Worm (Caenorhabditis elegans): ENCODE measurements around the gene C15H9.4.

Gene C15H9.4

DNA sequence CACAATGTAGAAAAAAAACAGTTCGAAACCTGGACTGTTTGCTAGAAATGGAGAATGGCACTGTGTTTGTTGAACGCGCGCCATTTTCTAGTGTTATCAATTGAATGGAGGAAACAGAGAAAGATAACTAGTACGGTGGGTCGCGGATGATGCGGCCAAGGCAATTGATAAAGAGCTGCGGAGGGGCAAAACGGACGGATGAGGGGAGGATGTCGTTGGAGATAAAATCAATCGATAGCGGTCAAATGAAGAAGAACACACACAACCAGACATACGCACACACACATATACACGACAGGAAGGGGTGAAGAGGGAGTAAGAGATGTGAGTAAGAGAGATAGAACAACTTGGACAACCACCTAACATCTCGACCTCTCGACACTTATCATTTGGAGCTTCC, 47.4 kb upstream of the C15H9.4 start (continued):
- no peak for TF ChIP-seq ets-5 (GFP tag; IDR thresholded peaks at IDR 0.05)
- no peak for TF ChIP-seq lin-35 (GFP tag; optimal IDR thresholded peaks at IDR 0.05)
- TF ChIP-seq tlp-1 (tag; optimal IDR thresholded peaks at IDR 0.05), result no peak
- TF ChIP-seq C34B4.2 (tag; optimal IDR thresholded peaks at IDR 0.05), result no peak
- TF ChIP-seq nhr-19 (GFP tag; conservative IDR thresholded peaks at IDR 0.05), result no peak
- peak; percentile 5 for TF ChIP-seq tbx-2 (tag; optimal IDR thresholded peaks at IDR 0.05)
- no peak for TF ChIP-seq nhr-84 (tag; optimal IDR thresholded peaks at IDR 0.05)
- peak; percentile 46 for TF ChIP-seq blmp-1 (tag; optimal IDR thresholded peaks at IDR 0.05)
- TF ChIP-seq unc-130 (tag; optimal IDR thresholded peaks at IDR 0.05), result peak; percentile 72
- TF ChIP-seq lsy-2 (tag; optimal IDR thresholded peaks at IDR 0.05), result peak in 1 of 2 experiments; percentile 6
- TF ChIP-seq unc-98 (GFP tag; IDR thresholded peaks at IDR 0.05), result no peak
- no peak for TF ChIP-seq grh-1 (GFP tag; IDR thresholded peaks at IDR 0.05)
- no peak for TF ChIP-seq fkh-8 (tag; optimal IDR thresholded peaks at IDR 0.05)
- TF ChIP-seq pqm-1 (tag; optimal IDR thresholded peaks at IDR 0.05), result no peak
- no peak for TF ChIP-seq unc-30 (tag; optimal IDR thresholded peaks at IDR 0.05)
- no peak for TF ChIP-seq vab-15 (tag; optimal IDR thresholded peaks at IDR 0.05)
- no peak for TF ChIP-seq skn-1 (tag; optimal IDR thresholded peaks at IDR 0.05)
- no peak for TF ChIP-seq nhr-237 (tag; optimal IDR thresholded peaks at IDR 0.05)
- no peak for TF ChIP-seq aly-2 (tag; optimal IDR thresholded peaks at IDR 0.05)
- TF ChIP-seq rnt-1 (tag; optimal IDR thresholded peaks at IDR 0.05), result peak; percentile 9
- no peak for TF ChIP-seq C16A3.4 (tag; optimal IDR thresholded peaks at IDR 0.05)
- peak; percentile 25 for TF ChIP-seq nhr-90 (tag; optimal IDR thresholded peaks at IDR 0.05; ENCODE audit: poor library complexity)
- no peak for TF ChIP-seq lir-3 (tag; optimal IDR thresholded peaks at IDR 0.05; ENCODE audit: poor library complexity)
- TF ChIP-seq elt-3 (tag; optimal IDR thresholded peaks at IDR 0.05), result peak in 2 of 6 experiments; percentile 41 to 43
- no peak for TF ChIP-seq fos-1 (tag; optimal IDR thresholded peaks at IDR 0.05)
- TF ChIP-seq pax-3 (tag; optimal IDR thresholded peaks at IDR 0.05), result no peak
- TF ChIP-seq mep-1 (tag; optimal IDR thresholded peaks at IDR 0.05), result no peak
- TF ChIP-seq efl-1 (optimal IDR thresholded peaks at IDR 0.05), result no peak
- TF ChIP-seq efl-1 (GFP tag; optimal IDR thresholded peaks at IDR 0.05 in 1 of 2), result no peak
- no peak for TF ChIP-seq ceh-88 (GFP tag; IDR thresholded peaks at IDR 0.05)
- no peak for TF ChIP-seq nhr-28 (tag; optimal IDR thresholded peaks at IDR 0.05)
- no peak for TF ChIP-seq hlh-17 (GFP tag; optimal IDR thresholded peaks at IDR 0.05; ENCODE audit: borderline replicate concordance)
- peak; percentile 6 for TF ChIP-seq xbp-1 (tag; optimal IDR thresholded peaks at IDR 0.05)
- no peak for TF ChIP-seq mab-9 (GFP tag; IDR thresholded peaks at IDR 0.05)
- no peak for TF ChIP-seq dsc-1 (tag; optimal IDR thresholded peaks at IDR 0.05)
- no peak for TF ChIP-seq pag-3 (tag; optimal IDR thresholded peaks at IDR 0.05; ENCODE audit: borderline replicate concordance, insufficient read depth)
- peak; percentile 75 for TF ChIP-seq lin-14 (GFP tag; optimal IDR thresholded peaks at IDR 0.05)
- TF ChIP-seq C04F5.9 (tag; optimal IDR thresholded peaks at IDR 0.05), result no peak
- no peak for TF ChIP-seq ceh-63 (GFP tag; optimal IDR thresholded peaks at IDR 0.05)
- TF ChIP-seq nhr-85 (tag), result no peak

DNA sequence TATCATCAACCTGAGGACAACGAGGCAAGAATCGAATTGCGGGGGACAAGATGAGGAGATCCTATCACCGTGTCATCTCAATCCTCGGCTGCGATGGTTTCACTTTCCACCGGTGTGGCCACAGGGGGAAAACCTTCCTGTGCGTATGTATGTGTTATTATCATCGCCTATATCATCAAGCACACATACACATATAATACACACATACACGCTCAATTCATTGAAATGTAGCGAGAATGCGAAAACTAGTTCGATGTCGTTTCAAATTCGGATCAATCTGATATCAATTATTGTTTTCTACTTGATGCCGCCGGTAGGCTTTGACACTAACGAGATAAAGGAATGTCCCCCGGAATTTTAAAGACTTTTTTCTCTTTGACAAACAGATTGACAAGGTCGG, 46.6 kb upstream of the C15H9.4 start:
- TF ChIP-seq nhr-19 (GFP tag; conservative IDR thresholded peaks at IDR 0.05), result no peak
- TF ChIP-seq nhr-90 (tag; optimal IDR thresholded peaks at IDR 0.05; ENCODE audit: poor library complexity), result no peak
- TF ChIP-seq nhr-237 (tag; optimal IDR thresholded peaks at IDR 0.05), result no peak
- TF ChIP-seq pag-3 (tag; optimal IDR thresholded peaks at IDR 0.05; ENCODE audit: borderline replicate concordance, insufficient read depth), result no peak
- TF ChIP-seq hpl-2 (GFP tag; optimal IDR thresholded peaks at IDR 0.05), result no peak
- no peak for TF ChIP-seq ceh-88 (GFP tag; IDR thresholded peaks at IDR 0.05)
- no peak for TF ChIP-seq fos-1 (tag; optimal IDR thresholded peaks at IDR 0.05)
- no peak for TF ChIP-seq C34B4.2 (tag; optimal IDR thresholded peaks at IDR 0.05)
- TF ChIP-seq lin-35 (GFP tag; optimal IDR thresholded peaks at IDR 0.05), result no peak
- TF ChIP-seq aly-2 (tag; optimal IDR thresholded peaks at IDR 0.05), result no peak
- no peak for TF ChIP-seq ama-1 (optimal IDR thresholded peaks at IDR 0.05)
- TF ChIP-seq elt-2 (tag; optimal IDR thresholded peaks at IDR 0.05), result no peak
- no peak for TF ChIP-seq skn-1 (tag; optimal IDR thresholded peaks at IDR 0.05)
- no peak for TF ChIP-seq ceh-82 (tag; optimal IDR thresholded peaks at IDR 0.05)
- no peak for TF ChIP-seq efl-1 (optimal IDR thresholded peaks at IDR 0.05)
- TF ChIP-seq efl-1 (GFP tag; optimal IDR thresholded peaks at IDR 0.05 in 1 of 2), result no peak
- TF ChIP-seq fkh-10 (GFP tag; optimal IDR thresholded peaks at IDR 0.05), result no peak
- TF ChIP-seq sup-37 (GFP tag; optimal IDR thresholded peaks at IDR 0.05), result no peak
- TF ChIP-seq vab-15 (tag; optimal IDR thresholded peaks at IDR 0.05), result no peak
- TF ChIP-seq nhr-12 (tag; optimal IDR thresholded peaks at IDR 0.05), result no peak
- TF ChIP-seq nhr-20 (tag; optimal IDR thresholded peaks at IDR 0.05), result peak; percentile 24
- no peak for TF ChIP-seq rnt-1 (tag; optimal IDR thresholded peaks at IDR 0.05)
- TF ChIP-seq hlh-4 (tag; optimal IDR thresholded peaks at IDR 0.05), result no peak
- TF ChIP-seq ztf-11 (tag; optimal IDR thresholded peaks at IDR 0.05), result no peak
- no peak for TF ChIP-seq ets-5 (GFP tag; IDR thresholded peaks at IDR 0.05)
- no peak for TF ChIP-seq unc-62 (GFP tag; optimal IDR thresholded peaks at IDR 0.05)
- TF ChIP-seq unc-130 (tag; optimal IDR thresholded peaks at IDR 0.05), result peak; percentile 29
- TF ChIP-seq efl-3 (GFP tag; optimal IDR thresholded peaks at IDR 0.05), result no peak

Data from whole organism, L1 larva.